Worm (Caenorhabditis elegans): ENCODE data around the gene pst-1.

Gene pst-1

DNA sequence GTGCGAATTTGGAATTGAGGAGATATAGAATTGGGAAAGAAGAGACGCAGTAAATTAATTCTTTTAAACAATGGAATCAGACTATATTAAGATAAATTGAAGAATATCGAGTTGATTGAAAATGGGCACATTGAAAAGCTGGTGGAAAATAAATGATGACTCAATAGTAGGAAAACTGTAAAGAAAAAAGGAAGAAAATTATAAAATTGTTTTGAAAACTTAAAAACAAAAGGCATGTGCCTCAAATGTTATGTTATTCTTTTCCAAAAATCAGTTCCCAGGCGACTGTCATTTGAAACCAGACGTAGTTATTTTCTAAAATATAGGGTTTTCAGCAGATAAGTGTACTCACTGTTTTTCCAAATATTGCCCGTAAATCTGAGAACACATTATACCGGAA, 23.4 kb upstream of the pst-1 start, which contains the start of gene C04E6.12:
Gene C04E6.12, minus strand, starts transcription at position 101 of the 400 bp plus-strand sequence.
- no peak for TF ChIP-seq ref-1 (GFP tag; conservative IDR thresholded peaks at IDR 0.05)
- no peak for TF ChIP-seq klf-2 (GFP tag; conservative IDR thresholded peaks at IDR 0.05)
- TF ChIP-seq med-1 (GFP tag; optimal IDR thresholded peaks at IDR 0.05; ENCODE audit: insufficient read depth) = no peak
- TF ChIP-seq ztf-23 (GFP tag; IDR thresholded peaks at IDR 0.05) = no peak
- TF ChIP-seq flt-1 (GFP tag; IDR thresholded peaks at IDR 0.05) = no peak

DNA sequence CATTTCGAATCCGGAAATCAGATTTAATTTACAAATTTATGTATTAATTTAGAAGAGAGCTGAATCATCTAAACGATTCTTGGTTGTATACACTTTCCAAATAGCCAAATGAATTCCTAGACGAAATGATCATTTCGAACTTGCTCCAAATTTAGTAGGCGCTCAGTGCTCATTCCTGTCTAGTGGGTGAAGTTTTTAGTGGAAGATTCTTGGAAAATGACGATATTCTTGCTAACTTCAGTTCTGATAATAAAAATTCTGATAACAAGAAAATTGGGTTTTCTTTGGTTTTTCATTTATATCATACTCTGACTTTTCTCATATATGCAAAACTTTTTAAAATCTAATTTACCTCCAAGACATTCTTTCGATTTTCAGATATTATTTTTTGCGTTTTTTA, 21.5 kb upstream of the pst-1 start:
- TF ChIP-seq cog-1 (tag; optimal IDR thresholded peaks at IDR 0.05) = no peak
- no peak for TF ChIP-seq tab-1 (GFP tag; IDR thresholded peaks at IDR 0.05)
- TF ChIP-seq ref-1 (GFP tag; conservative IDR thresholded peaks at IDR 0.05) = no peak
- no peak for TF ChIP-seq ztf-29 (GFP tag; IDR thresholded peaks at IDR 0.05)
- TF ChIP-seq ztf-23 (GFP tag; IDR thresholded peaks at IDR 0.05) = no peak
- TF ChIP-seq klf-2 (GFP tag; conservative IDR thresholded peaks at IDR 0.05) = no peak

DNA sequence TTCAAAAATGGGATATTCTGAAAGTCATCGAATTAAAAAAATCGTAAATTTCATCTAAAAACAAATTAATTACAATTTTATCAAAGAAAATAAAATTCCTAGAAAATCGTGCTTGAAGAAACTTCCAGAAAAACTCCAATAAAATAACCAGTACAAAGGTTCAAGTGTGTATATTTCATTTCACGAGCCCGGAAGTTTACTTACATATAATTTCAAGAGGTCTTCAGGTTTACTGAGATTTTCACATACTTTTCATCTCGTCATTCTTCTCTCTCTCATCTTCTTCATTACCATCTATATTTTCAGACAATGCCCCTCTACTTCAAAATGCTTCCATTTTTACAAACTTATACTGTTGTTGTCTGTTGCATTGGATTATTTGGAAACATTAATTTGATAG, 21.0 kb upstream of the pst-1 start, which contains the start of gene srsx-18:
Gene srsx-18, plus strand, starts transcription at position 301 of the 400 bp plus-strand sequence.
- no peak for TF ChIP-seq cog-1 (tag; optimal IDR thresholded peaks at IDR 0.05)
- TF ChIP-seq klf-2 (GFP tag; conservative IDR thresholded peaks at IDR 0.05) = no peak
- TF ChIP-seq tab-1 (GFP tag; IDR thresholded peaks at IDR 0.05) = no peak
- TF ChIP-seq med-1 (GFP tag; optimal IDR thresholded peaks at IDR 0.05; ENCODE audit: insufficient read depth) = no peak
- TF ChIP-seq flt-1 (GFP tag; IDR thresholded peaks at IDR 0.05) = no peak
- no peak for TF ChIP-seq T22C8.4 (GFP tag; IDR thresholded peaks at IDR 0.05)
- no peak for TF ChIP-seq ztf-23 (GFP tag; IDR thresholded peaks at IDR 0.05)
- TF ChIP-seq ref-1 (GFP tag; conservative IDR thresholded peaks at IDR 0.05) = no peak
- no peak for TF ChIP-seq ztf-29 (GFP tag; IDR thresholded peaks at IDR 0.05)

DNA sequence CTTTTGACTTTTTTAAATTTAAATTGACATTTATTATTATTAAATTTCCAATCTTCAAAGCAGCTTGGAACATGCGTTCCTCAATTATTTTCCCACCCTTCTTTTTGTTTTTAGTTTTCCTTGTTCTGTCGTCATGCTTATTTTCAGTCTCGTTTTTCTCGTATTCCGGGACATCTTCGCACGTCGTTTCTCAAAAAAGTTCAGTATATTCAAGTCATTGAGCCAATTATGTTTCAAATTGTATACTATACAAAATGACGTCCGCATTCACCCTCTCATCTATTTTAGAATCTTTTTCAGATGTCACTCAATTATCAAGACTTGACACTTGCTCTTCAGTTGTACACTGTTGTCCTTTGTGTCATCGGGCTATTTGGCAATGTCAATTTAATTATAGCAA, 15.9 kb upstream of the pst-1 start, which contains the start of gene srsx-17:
Gene srsx-17, plus strand, starts transcription at position 301 of the 400 bp plus-strand sequence.
- no peak for TF ChIP-seq ztf-23 (GFP tag; IDR thresholded peaks at IDR 0.05)
- no peak for TF ChIP-seq ztf-29 (GFP tag; IDR thresholded peaks at IDR 0.05)
- TF ChIP-seq tab-1 (GFP tag; IDR thresholded peaks at IDR 0.05) = no peak
- TF ChIP-seq ref-1 (GFP tag; conservative IDR thresholded peaks at IDR 0.05) = no peak
- TF ChIP-seq T22C8.4 (GFP tag; IDR thresholded peaks at IDR 0.05) = no peak
- TF ChIP-seq klf-2 (GFP tag; conservative IDR thresholded peaks at IDR 0.05) = no peak
- no peak for TF ChIP-seq cog-1 (tag; optimal IDR thresholded peaks at IDR 0.05)
- TF ChIP-seq med-1 (GFP tag; optimal IDR thresholded peaks at IDR 0.05; ENCODE audit: insufficient read depth) = no peak

DNA sequence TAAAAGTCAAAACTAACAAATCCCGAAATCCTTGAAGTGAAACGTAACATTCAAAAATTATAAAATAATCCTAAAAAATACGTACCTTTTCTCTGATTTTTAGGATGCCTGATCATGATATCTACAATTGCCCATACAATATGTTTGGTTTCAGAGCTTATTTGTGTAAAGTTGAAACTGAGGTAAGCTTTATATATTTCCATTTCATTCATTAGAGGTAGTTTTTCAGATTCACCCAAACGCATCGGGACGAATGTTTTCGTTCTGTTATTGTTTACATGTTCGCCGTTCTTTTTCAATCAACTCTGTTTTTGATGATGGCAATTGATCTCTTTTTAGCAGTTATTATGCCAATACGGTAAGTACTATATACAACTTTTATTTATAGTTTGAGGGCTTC, 15.3 kb upstream of the pst-1 start:
- no peak for TF ChIP-seq tab-1 (GFP tag; IDR thresholded peaks at IDR 0.05)
- no peak for TF ChIP-seq flt-1 (GFP tag; IDR thresholded peaks at IDR 0.05)
- TF ChIP-seq ref-1 (GFP tag; conservative IDR thresholded peaks at IDR 0.05) = no peak
- no peak for TF ChIP-seq ztf-23 (GFP tag; IDR thresholded peaks at IDR 0.05)
- no peak for TF ChIP-seq T22C8.4 (GFP tag; IDR thresholded peaks at IDR 0.05)
- no peak for TF ChIP-seq med-1 (GFP tag; optimal IDR thresholded peaks at IDR 0.05; ENCODE audit: insufficient read depth)
- no peak for TF ChIP-seq ztf-29 (GFP tag; IDR thresholded peaks at IDR 0.05)
- no peak for TF ChIP-seq klf-2 (GFP tag; conservative IDR thresholded peaks at IDR 0.05)
- no peak for TF ChIP-seq cog-1 (tag; optimal IDR thresholded peaks at IDR 0.05)

DNA sequence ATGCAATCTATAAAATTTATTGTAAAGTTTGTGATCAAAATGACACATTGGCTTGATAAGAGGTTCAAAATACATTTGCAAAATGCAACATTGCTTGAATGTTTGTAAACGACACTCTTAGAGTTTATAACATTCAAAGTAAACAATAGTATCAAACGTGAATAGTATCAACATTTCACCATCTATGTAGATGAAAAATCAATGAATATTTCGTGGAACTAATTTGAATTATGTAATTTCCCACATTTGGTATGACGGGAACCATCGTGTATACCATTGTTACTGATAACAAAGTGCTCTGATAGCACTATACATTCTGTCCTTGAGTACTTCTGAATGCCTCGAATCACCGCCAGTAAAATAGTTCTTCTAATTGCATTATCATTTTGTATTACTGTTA, 12.7 kb upstream of the pst-1 start, which contains the start of gene galt-1:
Gene galt-1, plus strand, starts transcription at position 318 of the 400 bp plus-strand sequence.
- TF ChIP-seq ref-1 (GFP tag; conservative IDR thresholded peaks at IDR 0.05) (no peak), flt-1 (GFP tag; IDR thresholded peaks at IDR 0.05) (no peak), ztf-23 (GFP tag; IDR thresholded peaks at IDR 0.05) (no peak), med-1 (GFP tag; optimal IDR thresholded peaks at IDR 0.05; ENCODE audit: insufficient read depth) (no peak), tab-1 (GFP tag; IDR thresholded peaks at IDR 0.05) (no peak), klf-2 (GFP tag; conservative IDR thresholded peaks at IDR 0.05) (no peak), T22C8.4 (GFP tag; IDR thresholded peaks at IDR 0.05) (no peak), cog-1 (tag; optimal IDR thresholded peaks at IDR 0.05) (no peak), ztf-29 (GFP tag; IDR thresholded peaks at IDR 0.05) (no peak)

DNA sequence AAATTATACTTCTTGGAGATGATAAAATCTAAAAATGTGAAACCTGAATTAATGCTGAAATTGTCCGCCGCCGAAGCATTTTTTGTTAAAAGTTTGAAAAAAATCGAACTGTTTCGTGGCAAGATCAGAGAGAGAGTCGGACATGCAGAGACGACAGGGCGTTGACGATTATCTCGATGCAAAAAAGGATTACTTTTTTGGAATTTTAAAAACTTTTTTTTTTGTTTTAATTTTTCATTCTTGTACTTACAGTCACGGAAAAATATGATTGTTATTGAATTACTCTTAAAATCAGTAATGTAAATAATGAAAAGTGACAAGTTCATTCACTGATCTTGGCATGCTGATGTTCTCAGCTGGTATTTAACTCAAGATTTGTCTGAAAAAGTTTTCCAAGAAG, 6.6 kb upstream of the pst-1 start, which contains the start of the genes M03F8.5 and M03F8.7:
Gene M03F8.5, minus strand, starts transcription at position 101 of the 400 bp plus-strand sequence.
Gene M03F8.7, plus strand, starts transcription at position 249 of the 400 bp plus-strand sequence.
- no peak for TF ChIP-seq cog-1 (tag; optimal IDR thresholded peaks at IDR 0.05)
- TF ChIP-seq flt-1 (GFP tag; IDR thresholded peaks at IDR 0.05) = no peak
- TF ChIP-seq klf-2 (GFP tag; conservative IDR thresholded peaks at IDR 0.05) = no peak
- TF ChIP-seq ref-1 (GFP tag; conservative IDR thresholded peaks at IDR 0.05) = no peak
- no peak for TF ChIP-seq T22C8.4 (GFP tag; IDR thresholded peaks at IDR 0.05)
- TF ChIP-seq tab-1 (GFP tag; IDR thresholded peaks at IDR 0.05) = no peak
- TF ChIP-seq med-1 (GFP tag; optimal IDR thresholded peaks at IDR 0.05; ENCODE audit: insufficient read depth) = no peak
- no peak for TF ChIP-seq ztf-23 (GFP tag; IDR thresholded peaks at IDR 0.05)
- TF ChIP-seq ztf-29 (GFP tag; IDR thresholded peaks at IDR 0.05) = no peak

DNA sequence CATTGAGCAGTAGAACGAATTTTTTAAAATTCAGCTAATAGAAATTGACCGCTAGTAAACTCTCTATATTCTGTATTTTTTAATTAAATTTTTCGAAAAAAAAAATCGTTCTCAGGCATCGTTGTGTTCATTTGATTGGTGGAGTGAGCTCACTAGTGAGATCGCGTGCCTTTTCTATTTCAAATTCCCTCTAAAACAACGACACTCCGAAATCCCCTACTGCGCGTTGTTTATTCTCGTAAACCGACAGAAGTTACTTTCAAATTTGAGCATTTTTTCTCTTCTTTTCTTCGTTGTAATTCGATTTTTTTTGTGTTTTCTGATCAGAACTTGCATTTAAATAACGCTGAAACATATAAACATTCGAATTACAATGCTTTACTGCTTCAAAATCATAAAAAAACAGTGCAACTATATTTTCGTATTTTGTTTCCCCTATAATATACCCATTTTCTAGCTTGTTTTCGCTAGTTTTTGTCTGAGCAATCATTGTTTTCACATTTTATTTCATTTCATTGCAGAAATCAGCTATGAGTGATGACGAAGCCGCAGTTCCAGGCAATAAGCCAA, 3.7 kb upstream of the pst-1 start, which contains the start of gene syf-3:
Gene syf-3, plus strand, starts transcription at position 520 of the 570 bp plus-strand sequence.
- TF ChIP-seq tab-1 (GFP tag; IDR thresholded peaks at IDR 0.05) = no peak

DNA sequence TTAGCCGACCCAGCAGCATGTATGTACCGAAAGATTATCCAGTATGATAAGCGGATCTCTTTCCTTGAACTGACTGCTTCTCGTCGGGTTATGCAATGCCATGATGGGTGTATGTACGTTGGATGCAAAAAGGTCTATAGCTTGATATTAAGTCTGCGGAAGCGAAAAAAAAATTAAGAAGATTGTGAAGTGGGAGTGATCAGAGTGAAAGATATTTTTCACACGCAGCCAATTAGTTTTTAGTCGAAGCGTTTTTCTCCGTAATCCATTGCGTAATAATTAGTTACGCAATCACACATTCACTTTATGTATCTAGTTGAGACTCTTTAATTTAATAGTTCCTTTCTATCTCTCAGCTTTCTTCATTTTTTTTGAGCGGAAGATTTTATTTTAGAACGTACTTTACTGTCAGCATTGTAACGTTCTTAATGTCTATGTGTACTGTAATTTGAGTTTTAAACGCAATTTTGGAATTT, 6.4 kb downstream of the pst-1 start:
- TF ChIP-seq med-1 (GFP tag; optimal IDR thresholded peaks at IDR 0.05; ENCODE audit: insufficient read depth) (no peak), cog-1 (tag; optimal IDR thresholded peaks at IDR 0.05) (no peak), ztf-23 (GFP tag; IDR thresholded peaks at IDR 0.05) (no peak), flt-1 (GFP tag; IDR thresholded peaks at IDR 0.05) (no peak), klf-2 (GFP tag; conservative IDR thresholded peaks at IDR 0.05) (no peak), ztf-29 (GFP tag; IDR thresholded peaks at IDR 0.05) (no peak), tab-1 (GFP tag; IDR thresholded peaks at IDR 0.05) (no peak), ref-1 (GFP tag; conservative IDR thresholded peaks at IDR 0.05) (no peak), T22C8.4 (GFP tag; IDR thresholded peaks at IDR 0.05) (no peak)

DNA sequence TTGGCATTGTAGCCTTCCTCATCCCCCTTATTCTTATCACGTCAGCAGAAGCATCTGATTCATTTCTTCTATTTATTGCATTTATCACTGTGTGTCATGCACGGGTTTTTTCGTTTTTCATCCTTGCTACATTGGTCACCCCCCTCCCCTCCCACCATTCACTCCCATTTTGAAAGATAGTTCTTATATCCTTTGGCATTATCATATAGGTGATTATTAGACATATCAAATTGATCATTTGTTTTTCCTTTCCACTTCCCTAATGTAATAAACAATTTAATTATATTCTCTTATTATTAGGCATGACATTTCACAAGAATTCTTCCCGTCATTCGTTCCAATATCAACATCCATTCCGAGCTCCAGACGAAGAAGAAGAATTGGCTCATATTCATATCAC, 7.9 kb downstream of the pst-1 start, which contains the start of gene M03F8.1:
Gene M03F8.1, plus strand, starts transcription at position 301 of the 400 bp plus-strand sequence.
- TF ChIP-seq ztf-23 (GFP tag; IDR thresholded peaks at IDR 0.05) = no peak
- no peak for TF ChIP-seq ref-1 (GFP tag; conservative IDR thresholded peaks at IDR 0.05)
- no peak for TF ChIP-seq flt-1 (GFP tag; IDR thresholded peaks at IDR 0.05)

All from whole organism, midembryonic.